Fruit fly (Drosophila melanogaster) whole organism, prepupa: ENCODE data around the gene Polr2I.

ENCODE experiments used
- Blimp-1 ChIP-seq: fragments of 200-800 bp; sonication (Bioruptor generic); optimal IDR thresholded peaks from 3 replicates; lab custom pipeline; 2017; ENCODE audit warnings: missing biosample characterization, missing genetic modification characterization, mild to moderate bottlenecking, moderate library complexity, missing genetic modification reagents
- CG10669 ChIP-seq: fragments of 200-800 bp; sonication (Bioruptor generic); optimal IDR thresholded peaks from 3 replicates; lab custom pipeline; 2018; ENCODE audit warnings: missing biosample characterization, mild to moderate bottlenecking, missing genetic modification characterization, moderate library complexity
- CG11762 ChIP-seq: fragments of 200-800 bp; sonication (Bioruptor generic); optimal IDR thresholded peaks from 3 replicates; lab custom pipeline; 2016; ENCODE audit warnings: missing biosample characterization, missing genetic modification characterization; ENCODE audit not compliant: insufficient read depth
- CG15336 ChIP-seq: fragments of 200-800 bp; sonication (Bioruptor generic); IDR thresholded peaks from 2 replicates; pipeline ENCODE4 v1.3.6; 2022; ENCODE audit warnings: missing biosample characterization, missing genetic modification characterization
- CG1621 ChIP-seq: fragments of 200-800 bp; sonication (Bioruptor generic); optimal IDR thresholded peaks from 3 replicates; lab custom pipeline; 2018; ENCODE audit warnings: missing biosample characterization, mild to moderate bottlenecking, missing genetic modification characterization
- CG16779 ChIP-seq: fragments of 200-800 bp; sonication (Bioruptor generic); optimal IDR thresholded peaks from 3 replicates; lab custom pipeline; 2017; ENCODE audit warnings: missing biosample characterization, mild to moderate bottlenecking, missing genetic modification characterization
- CG3032 ChIP-seq: fragments of 200-800 bp; optimal IDR thresholded peaks from 2 replicates; lab custom pipeline; 2019; ENCODE audit warnings: missing biosample characterization, mild to moderate bottlenecking, missing genetic modification characterization, moderate library complexity
- CG31627 ChIP-seq: fragments of 200-800 bp; sonication (Bioruptor generic); optimal IDR thresholded peaks from 3 replicates; lab custom pipeline; 2016; ENCODE audit warnings: missing biosample characterization, missing genetic modification characterization
- CG34406 ChIP-seq: fragments of 200-800 bp; sonication (Bioruptor generic); optimal IDR thresholded peaks from 3 replicates; lab custom pipeline; 2016; ENCODE audit warnings: missing biosample characterization, missing genetic modification characterization
- CG3919 ChIP-seq: fragments of 200-800 bp; sonication (Bioruptor generic); optimal IDR thresholded peaks from 3 replicates; lab custom pipeline; 2016; ENCODE audit warnings: missing biosample characterization, missing genetic modification characterization
- CG4318 ChIP-seq: fragments of 200-800 bp; sonication (Bioruptor generic); optimal IDR thresholded peaks from 3 replicates; lab custom pipeline; 2017; ENCODE audit warnings: missing biosample characterization, mild to moderate bottlenecking, missing genetic modification characterization
- CG6163 ChIP-seq: fragments of 200-800 bp; sonication (Bioruptor generic); IDR thresholded peaks from 3 replicates; pipeline ENCODE4 v1.3.6; 2022; ENCODE audit warnings: missing biosample characterization, missing genetic modification characterization
- CG6276 ChIP-seq: fragments of 200-800 bp; sonication (Bioruptor generic); optimal IDR thresholded peaks from 2 replicates; lab custom pipeline; 2017; ENCODE audit warnings: missing biosample characterization, mild to moderate bottlenecking, missing genetic modification characterization
- CG6808 ChIP-seq: fragments of 200-800 bp; sonication (Bioruptor generic); optimal IDR thresholded peaks from 3 replicates; lab custom pipeline; 2017; ENCODE audit warnings: missing biosample characterization, missing genetic modification characterization, mild to moderate bottlenecking, moderate library complexity, missing genetic modification reagents
- CG6854 ChIP-seq: fragments of 200-800 bp; sonication (Bioruptor generic); optimal IDR thresholded peaks from 2 replicates; lab custom pipeline; 2017; ENCODE audit warnings: missing biosample characterization, mild to moderate bottlenecking, missing genetic modification characterization
- CG8119 ChIP-seq: fragments of 200-800 bp; sonication (Bioruptor generic); IDR thresholded peaks from 3 replicates; pipeline ENCODE4 v1.3.6; 2022; ENCODE audit warnings: missing biosample characterization, missing genetic modification characterization
- CG8632 ChIP-seq: fragments of 200-800 bp; sonication (Bioruptor generic); optimal IDR thresholded peaks from 3 replicates; lab custom pipeline; 2016; ENCODE audit warnings: missing biosample characterization, missing genetic modification characterization
- CG9139 ChIP-seq: fragments of 200-800 bp; sonication (Bioruptor generic); optimal IDR thresholded peaks from 3 replicates; lab custom pipeline; 2017; ENCODE audit warnings: missing biosample characterization, mild to moderate bottlenecking, missing genetic modification characterization
- Eip75B ChIP-seq: fragments of 200-800 bp; sonication (Bioruptor generic); optimal IDR thresholded peaks from 3 replicates; lab custom pipeline; 2016; ENCODE audit warnings: missing biosample characterization, missing genetic modification characterization
- Eip78C ChIP-seq: fragments of 200-800 bp; sonication (Bioruptor generic); peaks from one replicate; lab custom pipeline; 2016; ENCODE audit warnings: missing biosample characterization, missing genetic modification characterization
- Eip93F ChIP-seq: fragments of 200-800 bp; sonication (Bioruptor generic); optimal IDR thresholded peaks from 2 replicates; lab custom pipeline; 2016; ENCODE audit warnings: missing biosample characterization, mild to moderate bottlenecking, missing genetic modification characterization
- Gug ChIP-seq: fragments of 200-800 bp; sonication (Bioruptor generic); IDR thresholded peaks from 2 replicates; pipeline ENCODE4 v1.3.6; 2022; ENCODE audit warnings: missing biosample characterization, missing genetic modification characterization
- Hr38 ChIP-seq: sonication (Bioruptor generic); optimal IDR thresholded peaks from 2 replicates; lab custom pipeline; 2016; ENCODE audit warnings: missing biosample characterization, missing genetic modification characterization
- Hr39 ChIP-seq: fragments of 200-800 bp; sonication (Bioruptor generic); optimal IDR thresholded peaks from 2 replicates; lab custom pipeline; 2016; ENCODE audit warnings: missing biosample characterization, missing genetic modification characterization
- Hr4 ChIP-seq: fragments of 200-800 bp; sonication (Bioruptor generic); optimal IDR thresholded peaks from 3 replicates; lab custom pipeline; 2016; ENCODE audit warnings: missing biosample characterization, missing genetic modification characterization
- Lpt ChIP-seq: fragments of 200-800 bp; sonication (Bioruptor generic); optimal IDR thresholded peaks from 3 replicates; lab custom pipeline; 2016; ENCODE audit warnings: missing biosample characterization, missing genetic modification characterization
- Met ChIP-seq: fragments of 200-800 bp; sonication (Bioruptor generic); optimal IDR thresholded peaks from 3 replicates; lab custom pipeline; 2016; ENCODE audit warnings: missing biosample characterization, missing genetic modification characterization
- OdsH ChIP-seq: fragments of 200-800 bp; sonication (Bioruptor generic); optimal IDR thresholded peaks from 3 replicates; lab custom pipeline; 2016; ENCODE audit warnings: missing biosample characterization, missing genetic modification characterization
- Sox15 ChIP-seq: fragments of 200-800 bp; sonication (Bioruptor generic); optimal IDR thresholded peaks from 3 replicates; lab custom pipeline; 2016; ENCODE audit warnings: missing biosample characterization, missing genetic modification characterization
- acj6 ChIP-seq: fragments of 200-800 bp; sonication (Bioruptor generic); optimal IDR thresholded peaks from 3 replicates; lab custom pipeline; 2016; ENCODE audit warnings: missing biosample characterization, missing genetic modification characterization
- cyc ChIP-seq: fragments of 200-800 bp; sonication (Bioruptor generic); optimal IDR thresholded peaks from 3 replicates; lab custom pipeline; 2016; ENCODE audit warnings: missing biosample characterization, missing genetic modification characterization
- dsx ChIP-seq: fragments of 200-800 bp; optimal IDR thresholded peaks from 3 replicates; lab custom pipeline; 2019; ENCODE audit warnings: missing biosample characterization, mild to moderate bottlenecking, missing genetic modification characterization, moderate library complexity; ENCODE audit not compliant: poor library complexity, severe bottlenecking
- eg ChIP-seq: fragments of 200-800 bp; sonication (Bioruptor generic); IDR thresholded peaks from 3 replicates; pipeline ENCODE4 v1.3.6; 2022; ENCODE audit warnings: missing biosample characterization, missing genetic modification characterization
- esn ChIP-seq: fragments of 200-800 bp; sonication (Bioruptor generic); optimal IDR thresholded peaks from 2 replicates; lab custom pipeline; 2016; ENCODE audit warnings: missing biosample characterization, mild to moderate bottlenecking, missing genetic modification characterization, moderate library complexity
- fd85E ChIP-seq: fragments of 200-800 bp; sonication (Bioruptor generic); optimal IDR thresholded peaks from 3 replicates; lab custom pipeline; 2016; ENCODE audit warnings: missing biosample characterization, missing genetic modification characterization
- net ChIP-seq: fragments of 200-800 bp; sonication (Bioruptor generic); optimal IDR thresholded peaks from 3 replicates; lab custom pipeline; 2016; ENCODE audit warnings: missing biosample characterization, missing genetic modification characterization
- pdm3 ChIP-seq: fragments of 200-800 bp; sonication (Bioruptor generic); optimal IDR thresholded peaks from 3 replicates; lab custom pipeline; 2016; ENCODE audit warnings: missing biosample characterization, missing genetic modification characterization
- salr ChIP-seq, 2 experiments: fragments of 200-800 bp; sonication (Bioruptor generic); optimal IDR thresholded peaks; 3 replicates each; lab custom pipeline; 2016 to 2018; ENCODE audit warnings: missing biosample characterization in 2 of 2, missing genetic modification characterization in 2 of 2, mild to moderate bottlenecking in 1 of 2
- spab ChIP-seq: fragments of 200-800 bp; sonication (Bioruptor generic); optimal IDR thresholded peaks from 2 replicates; lab custom pipeline; 2017; ENCODE audit warnings: missing biosample characterization, mild to moderate bottlenecking, missing genetic modification characterization, missing genetic modification reagents
- ss ChIP-seq, 2 experiments: fragments of 200-800 bp; sonication (Bioruptor generic); optimal IDR thresholded peaks; 2 replicates in 1 of 2; 3 replicates in 1 of 2; lab custom pipeline; 2017 to 2018; ENCODE audit warnings: mild to moderate bottlenecking in 2 of 2, missing biosample characterization in 2 of 2, missing genetic modification characterization in 2 of 2, moderate library complexity in 1 of 2
- topi ChIP-seq: fragments of 200-800 bp; sonication (Bioruptor generic); optimal IDR thresholded peaks from 3 replicates; lab custom pipeline; 2016; ENCODE audit warnings: missing biosample characterization, missing genetic modification characterization
- vri ChIP-seq: fragments of 200-800 bp; sonication (Bioruptor generic); optimal IDR thresholded peaks from 3 replicates; lab custom pipeline; 2016; ENCODE audit warnings: missing biosample characterization, mild to moderate bottlenecking, missing genetic modification characterization

Polr2I gene

DNA sequence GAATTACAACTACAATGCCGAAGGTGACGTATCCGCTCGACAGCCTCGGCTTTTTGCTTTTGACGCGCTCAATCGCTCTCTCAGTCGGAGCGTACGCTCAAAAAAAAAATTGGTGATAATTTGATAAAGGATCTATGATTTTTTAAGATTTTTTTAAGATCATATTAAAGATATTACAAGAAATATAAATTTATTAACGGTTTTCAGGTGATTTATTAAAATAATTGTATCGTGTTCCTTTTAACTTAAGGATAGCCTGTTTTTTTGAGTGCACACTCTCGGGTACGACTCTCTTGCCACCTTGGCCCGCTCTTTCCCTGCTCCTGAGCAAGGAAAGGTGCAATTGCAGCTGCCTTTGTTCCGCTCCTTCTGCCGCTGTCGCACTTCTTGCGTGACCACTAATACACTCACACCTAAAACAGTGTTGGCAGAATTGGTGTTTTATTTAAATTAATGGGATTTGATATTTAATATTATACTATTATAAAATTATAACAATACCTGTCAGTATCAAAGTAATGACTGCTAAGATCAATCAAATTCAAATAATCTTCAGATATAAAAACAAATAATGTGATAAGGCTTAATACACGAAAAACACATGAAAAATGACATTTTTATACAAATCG, 30.9 kb upstream of the Polr2I start (continued):
- TF ChIP-seq CG16779 (tag; lab: Kevin White, UChicago): peak; percentile 93
- TF ChIP-seq CG11762 (GFP tag; lab: Kevin White, UChicago): peak; percentile 92
- peak; percentile 96 for TF ChIP-seq Gug (GFP tag; lab: Robert Waterston, UW)
- TF ChIP-seq net (GFP tag; lab: Kevin White, UChicago): peak; percentile 96
- TF ChIP-seq CG3919: peak; percentile 98
- peak; percentile 95 for TF ChIP-seq Eip75B (GFP tag; lab: Kevin White, UChicago)
- TF ChIP-seq OdsH (GFP tag; lab: Kevin White, UChicago): peak; percentile 97
- peak; percentile 91 to 92 for TF ChIP-seq salr (GFP tag; optimal IDR thresholded peaks at IDR 0.05; lab: Kevin White, UChicago)
- TF ChIP-seq ss (GFP tag; optimal IDR thresholded peaks at IDR 0.05; lab: Kevin White, UChicago): peak; percentile 98
- TF ChIP-seq, all 60 proteins: peak for 58

DNA sequence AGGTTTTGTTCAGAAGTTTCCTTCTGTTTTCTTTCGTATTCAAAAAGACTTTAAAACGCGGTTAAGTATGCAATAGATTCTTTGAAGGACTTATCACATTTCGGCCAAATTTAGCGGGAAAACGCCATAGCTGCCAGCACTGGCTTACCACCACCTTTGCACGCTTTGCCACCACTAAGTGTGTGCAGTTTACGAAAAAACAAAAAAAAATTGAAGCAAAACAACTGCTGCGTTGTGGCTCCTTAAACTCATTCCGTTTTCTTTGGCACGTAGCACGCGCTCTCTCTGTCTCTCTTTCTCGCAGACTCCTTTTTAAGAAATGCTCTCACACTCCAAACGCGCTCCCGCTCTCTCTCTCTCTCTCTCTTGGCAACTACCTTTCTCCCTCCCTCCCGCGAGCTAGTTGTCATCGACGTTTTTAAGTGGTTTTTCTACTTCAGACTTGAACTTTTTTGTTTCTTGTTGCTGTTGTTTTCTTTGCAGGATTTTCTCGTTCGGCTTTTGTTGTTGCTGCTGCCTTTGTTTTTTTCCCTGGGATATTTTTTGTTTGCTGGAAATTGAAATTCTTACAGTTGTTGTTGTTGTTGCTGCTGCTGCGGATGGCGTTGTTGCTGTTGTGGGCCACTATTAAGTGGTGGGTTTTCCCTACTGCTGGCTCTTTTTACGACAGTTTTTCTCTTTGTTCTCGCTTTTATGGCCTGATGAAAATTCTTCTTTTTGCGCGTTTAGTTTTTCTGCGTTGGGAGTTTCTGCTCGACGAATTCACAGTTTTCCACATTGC, 30.2 kb upstream of the Polr2I start:
- no peak for TF ChIP-seq Blimp-1 (GFP tag; lab: Kevin White, UChicago)
- peak; percentile 24 for TF ChIP-seq Sox15
- TF ChIP-seq esn (GFP tag; lab: Kevin White, UChicago): no peak
- TF ChIP-seq CG1621 (tag; lab: Kevin White, UChicago): peak; percentile 45
- TF ChIP-seq CG10669: peak; percentile 4
- TF ChIP-seq CG31627 (GFP tag; lab: Kevin White, UChicago): peak; percentile 39
- no peak for TF ChIP-seq Hr38 (GFP tag; lab: Kevin White, UChicago)
- peak; percentile 77 to 83 for TF ChIP-seq ss (GFP tag; optimal IDR thresholded peaks at IDR 0.05; lab: Kevin White, UChicago)
- TF ChIP-seq salr (GFP tag; optimal IDR thresholded peaks at IDR 0.05; lab: Kevin White, UChicago): peak in 1 of 2 experiments; percentile 47
- peak; percentile 73 for TF ChIP-seq Lpt
- peak; percentile 66 for TF ChIP-seq eg
- no peak for TF ChIP-seq CG8632 (GFP tag; lab: Kevin White, UChicago)
- peak; percentile 54 for TF ChIP-seq pdm3 (GFP tag; lab: Kevin White, UChicago)
- TF ChIP-seq CG9139: peak; percentile 42
- TF ChIP-seq Hr39: peak; percentile 42
- TF ChIP-seq CG6854 (GFP tag; lab: Kevin White, UChicago): no peak
- no peak for TF ChIP-seq CG34406 (GFP tag; lab: Kevin White, UChicago)
- TF ChIP-seq Met (GFP tag; lab: Kevin White, UChicago): no peak
- TF ChIP-seq CG6808 (GFP tag; lab: Kevin White, UChicago): peak; percentile 69
- TF ChIP-seq dsx (GFP tag; lab: Kevin White, UChicago): peak; percentile 35
- peak; percentile 29 for TF ChIP-seq CG6276 (GFP tag; lab: Kevin White, UChicago)
- TF ChIP-seq CG11762 (GFP tag; lab: Kevin White, UChicago): peak; percentile 41
- TF ChIP-seq vri (GFP tag; lab: Kevin White, UChicago): no peak
- TF ChIP-seq Eip75B (GFP tag; lab: Kevin White, UChicago): peak; percentile 18
- peak; percentile 56 for TF ChIP-seq CG4318 (GFP tag; lab: Kevin White, UChicago)
- TF ChIP-seq cyc (GFP tag; lab: Kevin White, UChicago): peak; percentile 13
- peak; percentile 55; the same call in 2 of the 3 replicates for TF ChIP-seq CG8119 (GFP tag; lab: Robert Waterston, UW)
- TF ChIP-seq Hr4 (GFP tag; lab: Kevin White, UChicago): peak; percentile 16
- peak; percentile 82; the same call in 2 of the 3 replicates for TF ChIP-seq CG6163 (GFP tag; lab: Robert Waterston, UW)
- TF ChIP-seq fd85E (GFP tag; lab: Kevin White, UChicago): peak; percentile 1
- no peak for TF ChIP-seq Eip93F (GFP tag; lab: Kevin White, UChicago)
- peak; percentile 21 for TF ChIP-seq acj6
- peak; percentile 52 for TF ChIP-seq spab
- TF ChIP-seq CG3032 (tag; lab: Kevin White, UChicago): peak; percentile 62
- TF ChIP-seq CG15336 (GFP tag; lab: Robert Waterston, UW): peak; percentile 53; the same call in 1 of the 2 replicates
- TF ChIP-seq Eip78C: peak; percentile 63
- no peak for TF ChIP-seq topi (GFP tag; lab: Kevin White, UChicago)
- TF ChIP-seq, all 60 proteins: peak for 27
